Fruit fly (Drosophila melanogaster): ENCODE measurements around the gene CG31624.
A peak's percentile ranks its signal among the peaks of the same experiment; 100 is the strongest.

CG31624 gene

DNA sequence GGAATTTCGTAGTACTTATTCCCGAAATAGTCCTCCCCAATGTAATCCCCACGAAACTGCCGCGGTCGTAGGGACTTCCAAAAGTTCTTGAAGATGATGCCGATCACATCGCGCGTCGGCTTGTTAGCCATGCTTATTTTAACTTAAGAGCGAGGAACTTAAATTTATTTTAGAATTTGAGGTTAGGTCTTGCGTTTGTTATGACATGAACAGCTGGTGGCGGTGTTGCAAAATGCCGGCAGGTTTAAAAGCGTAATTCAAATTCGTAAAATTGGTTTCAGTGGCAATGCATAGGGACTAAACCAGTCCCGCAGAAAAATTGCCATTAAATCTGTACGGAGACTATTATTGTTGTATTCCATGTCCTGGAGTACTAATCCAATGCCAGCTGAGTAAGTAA is 33.8 kb downstream of the CG31624 start (continued):
- TF ChIP-seq Ada2b (GFP tag; IDR thresholded peaks at IDR 0.05): 0 out of 2 replicates have a peak, but pooled peaks have one; percentile 7
- no peak for TF ChIP-seq CG4854 (GFP tag; optimal IDR thresholded peaks at IDR 0.05)
- peak; percentile 25 to 88 for TF ChIP-seq crp (GFP tag; optimal IDR thresholded peaks at IDR 0.05)
- TF ChIP-seq YL-1 (GFP tag; optimal IDR thresholded peaks at IDR 0.05): peak; percentile 85
- no peak for TF ChIP-seq vfl (GFP tag; optimal IDR thresholded peaks at IDR 0.05)
- peak; percentile 1 for TF ChIP-seq CG17385 (GFP tag; optimal IDR thresholded peaks at IDR 0.05)
- no peak for TF ChIP-seq inv (GFP tag; IDR thresholded peaks at IDR 0.05; ENCODE audit: partially characterized antibody)
- TF ChIP-seq CG9932 (GFP tag; IDR thresholded peaks at IDR 0.05): 0 out of 2 replicates have a peak, but pooled peaks have one; percentile 8
- peak; percentile 33; the same call in 1 of the 3 replicates for TF ChIP-seq row (GFP tag; IDR thresholded peaks at IDR 0.05)
- no peak for TF ChIP-seq CG32772 (GFP tag; IDR thresholded peaks at IDR 0.05)
- no peak for TF ChIP-seq vvl (GFP tag; IDR thresholded peaks at IDR 0.05)
- TF ChIP-seq CG34376 (GFP tag; optimal IDR thresholded peaks at IDR 0.05): no peak
- no peak for TF ChIP-seq fd64A (GFP tag; optimal IDR thresholded peaks at IDR 0.05)
- no peak for TF ChIP-seq Adf1 (GFP tag; IDR thresholded peaks at IDR 0.05)
- no peak for TF ChIP-seq nerfin-1 (tag; optimal IDR thresholded peaks at IDR 0.05)
- TF ChIP-seq gro (GFP tag; optimal IDR thresholded peaks at IDR 0.05): peak; percentile 41
- peak; percentile 11 for TF ChIP-seq sens (GFP tag)
- peak; percentile 22; the same call in 1 of the 2 replicates for TF ChIP-seq CG13287 (GFP tag; IDR thresholded peaks at IDR 0.05; ENCODE audit: partially characterized antibody)
- TF ChIP-seq pzg (GFP tag; optimal IDR thresholded peaks at IDR 0.05): peak; percentile 63
- TF ChIP-seq Elba2 (GFP tag; optimal IDR thresholded peaks at IDR 0.05): peak; percentile 3
- no peak for TF ChIP-seq Ravus (GFP tag; IDR thresholded peaks at IDR 0.05)
- no peak for TF ChIP-seq Abd-B (GFP tag; optimal IDR thresholded peaks at IDR 0.05)
- peak; percentile 59 for TF ChIP-seq dm (GFP tag; optimal IDR thresholded peaks at IDR 0.05)
- no peak for TF ChIP-seq crc (GFP tag; optimal IDR thresholded peaks at IDR 0.05)
- no peak for TF ChIP-seq Hr78 (GFP tag; optimal IDR thresholded peaks at IDR 0.05)
- no peak for TF ChIP-seq dati (GFP tag; IDR thresholded peaks at IDR 0.05)
- TF ChIP-seq Dp (GFP tag; optimal IDR thresholded peaks at IDR 0.05): peak; percentile 86
- TF ChIP-seq gsb-n (tag; optimal IDR thresholded peaks at IDR 0.05): no peak
- no peak for TF ChIP-seq nmo (GFP tag; optimal IDR thresholded peaks at IDR 0.05)
- TF ChIP-seq CG6654 (GFP tag; optimal IDR thresholded peaks at IDR 0.05): no peak
- TF ChIP-seq B-H2 (GFP tag; optimal IDR thresholded peaks at IDR 0.05): peak; percentile 15
- TF ChIP-seq E2f2 (GFP tag; IDR thresholded peaks at IDR 0.05): peak; percentile 93
- no peak for TF ChIP-seq Hr51 (GFP tag; optimal IDR thresholded peaks at IDR 0.05)
- peak; percentile 29; the same call in 1 of the 2 replicates for TF ChIP-seq Xrp1 (GFP tag; IDR thresholded peaks at IDR 0.05)
- no peak for TF ChIP-seq z (GFP tag; IDR thresholded peaks at IDR 0.05)
- peak; percentile 14 for TF ChIP-seq CG13624 (GFP tag; optimal IDR thresholded peaks at IDR 0.05)
- peak; percentile 13 for TF ChIP-seq lilli (GFP tag; optimal IDR thresholded peaks at IDR 0.05)
- TF ChIP-seq MBD-R2 (GFP tag; IDR thresholded peaks at IDR 0.05): peak; percentile 80
- no peak for TF ChIP-seq CG5245 (GFP tag; optimal IDR thresholded peaks at IDR 0.05)
- no peak for TF ChIP-seq mld (GFP tag; IDR thresholded peaks at IDR 0.05; ENCODE audit: partially characterized antibody)
- peak; percentile 25 for TF ChIP-seq CHES-1-like (GFP tag; optimal IDR thresholded peaks at IDR 0.05)
- peak; percentile 46 for TF ChIP-seq Ets65A (GFP tag)
- peak; percentile 27 for TF ChIP-seq CG4617 (GFP tag; optimal IDR thresholded peaks at IDR 0.05; ENCODE audit: borderline replicate concordance)
- TF ChIP-seq CG14710 (tag; optimal IDR thresholded peaks at IDR 0.05): peak; percentile 8
- no peak for TF ChIP-seq tio (GFP tag; optimal IDR thresholded peaks at IDR 0.05)
- TF ChIP-seq Six4 (GFP tag; optimal IDR thresholded peaks at IDR 0.05): no peak
- peak; percentile 55 for TF ChIP-seq CG15514 (GFP tag; optimal IDR thresholded peaks at IDR 0.05)
- no peak for TF ChIP-seq Atf6 (GFP tag; IDR thresholded peaks at IDR 0.05)
- TF ChIP-seq Opbp (GFP tag; IDR thresholded peaks at IDR 0.05; ENCODE audit: partially characterized antibody): peak; percentile 40; the same call in 1 of the 3 replicates
- no peak for TF ChIP-seq NFAT (GFP tag; IDR thresholded peaks at IDR 0.05)
